Fruit fly (Drosophila melanogaster) whole organism, larva: ENCODE results near the gene CG31688.

Source experiments
- noc ChIP-seq: fragments of 200-800 bp; sonication (Bioruptor generic); optimal IDR thresholded peaks from 3 replicates; lab custom pipeline; 2019; ENCODE audit warnings: missing biosample characterization, mild to moderate bottlenecking, missing genetic modification characterization, moderate library complexity

The CG31688 gene

DNA sequence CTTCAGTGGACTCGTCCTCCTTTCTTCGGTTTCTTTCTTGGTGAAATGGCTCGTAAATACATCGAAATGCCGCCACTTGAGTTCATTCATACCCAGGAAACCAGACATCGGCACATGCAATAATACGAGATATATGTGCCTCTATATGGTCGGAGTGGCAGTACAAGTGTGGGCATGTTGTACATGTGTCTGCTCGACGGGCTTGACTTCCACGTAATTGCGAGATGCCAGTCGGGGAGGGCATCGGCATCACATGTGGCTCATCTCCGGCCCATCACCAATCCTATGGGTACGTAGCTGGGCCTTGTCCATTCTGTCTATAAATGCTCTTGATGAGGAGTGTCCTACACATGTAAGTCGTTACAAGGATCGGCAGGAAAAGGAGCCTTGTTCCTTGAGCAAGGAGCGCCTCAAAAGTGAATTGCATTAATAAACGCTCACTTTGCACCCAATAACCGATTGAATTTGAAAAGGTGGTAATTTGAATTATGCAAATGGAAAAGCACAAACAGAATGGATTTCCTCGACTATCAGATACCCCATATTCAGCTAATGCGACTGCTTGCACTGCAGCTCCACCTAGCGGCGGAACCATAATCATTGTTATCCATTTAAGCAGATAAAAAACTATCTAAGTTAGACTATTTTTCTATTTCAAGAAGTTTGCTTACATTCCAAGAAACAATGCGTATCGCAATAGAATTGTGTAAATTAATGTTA lies 55.3 kb downstream of the CG31688 start:
- TF ChIP-seq noc (tag; lab: Kevin White, UChicago): no peak

dm6 chr2L:20483603-20484002 lies 57.6 kb downstream of the CG31688 start:
- TF ChIP-seq noc (tag; lab: Kevin White, UChicago): no peak

DNA sequence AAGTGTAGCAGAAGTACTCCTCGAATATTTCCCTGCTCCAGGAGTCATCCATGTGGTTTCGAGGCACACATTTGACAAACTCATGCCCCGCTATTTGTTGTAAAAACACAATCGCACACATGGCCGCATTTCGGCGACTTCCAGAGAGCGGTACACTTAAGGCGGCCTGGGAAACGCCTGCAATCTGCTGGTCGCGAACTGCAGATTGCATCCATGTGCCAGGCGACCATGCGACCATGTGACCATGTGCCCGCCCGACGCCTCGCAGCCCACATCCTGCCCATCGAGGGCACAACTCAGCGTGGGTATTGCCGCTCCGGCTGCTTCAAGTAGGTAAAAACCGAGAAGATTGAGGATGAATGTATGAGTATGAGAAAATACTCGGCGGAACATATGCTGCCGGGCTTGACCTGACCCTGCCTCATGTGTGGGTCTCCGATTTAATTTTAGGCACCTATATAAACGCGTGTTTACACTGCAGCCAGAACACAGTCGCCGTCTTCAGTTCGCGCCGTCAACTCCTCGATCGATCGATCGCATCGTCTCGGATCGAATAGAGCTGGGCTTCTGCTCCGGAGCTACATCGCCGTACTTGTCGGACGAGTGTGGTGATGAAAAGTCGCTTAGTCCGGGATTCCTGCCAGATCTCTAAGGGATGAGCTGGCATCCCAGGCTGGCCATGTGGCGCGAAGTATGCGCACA lies 60.2 kb downstream of the CG31688 start:
- no peak for TF ChIP-seq noc (tag; lab: Kevin White, UChicago)

DNA sequence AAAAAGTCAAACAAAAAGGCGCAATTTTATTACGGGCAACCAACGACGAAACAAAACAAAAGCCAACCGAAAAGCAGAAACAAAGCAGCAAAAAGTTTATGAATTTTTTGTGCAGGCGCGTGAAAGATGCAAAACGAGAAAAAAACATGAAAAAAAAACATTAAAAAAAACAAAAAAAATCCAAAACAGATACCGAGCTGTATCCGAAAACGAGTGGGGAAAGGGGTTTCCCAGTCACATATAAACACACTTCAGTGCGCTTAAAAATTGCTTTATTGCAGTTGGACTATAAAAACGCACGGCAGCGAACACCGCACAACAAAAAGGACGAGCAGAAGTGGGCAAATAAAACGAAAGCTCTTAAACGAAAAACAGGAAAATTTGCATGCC lies 60.7 kb downstream of the CG31688 start:
- no peak for TF ChIP-seq noc (tag; lab: Kevin White, UChicago)

- no peak for TF ChIP-seq noc (tag; lab: Kevin White, UChicago)
Measured at dm6 chr2L:20487723-20488122, 61.7 kb downstream of the CG31688 start.

- TF ChIP-seq noc (tag; lab: Kevin White, UChicago): no peak
Measured at dm6 chr2L:20488128-20488527, 62.1 kb downstream of the CG31688 start.

DNA sequence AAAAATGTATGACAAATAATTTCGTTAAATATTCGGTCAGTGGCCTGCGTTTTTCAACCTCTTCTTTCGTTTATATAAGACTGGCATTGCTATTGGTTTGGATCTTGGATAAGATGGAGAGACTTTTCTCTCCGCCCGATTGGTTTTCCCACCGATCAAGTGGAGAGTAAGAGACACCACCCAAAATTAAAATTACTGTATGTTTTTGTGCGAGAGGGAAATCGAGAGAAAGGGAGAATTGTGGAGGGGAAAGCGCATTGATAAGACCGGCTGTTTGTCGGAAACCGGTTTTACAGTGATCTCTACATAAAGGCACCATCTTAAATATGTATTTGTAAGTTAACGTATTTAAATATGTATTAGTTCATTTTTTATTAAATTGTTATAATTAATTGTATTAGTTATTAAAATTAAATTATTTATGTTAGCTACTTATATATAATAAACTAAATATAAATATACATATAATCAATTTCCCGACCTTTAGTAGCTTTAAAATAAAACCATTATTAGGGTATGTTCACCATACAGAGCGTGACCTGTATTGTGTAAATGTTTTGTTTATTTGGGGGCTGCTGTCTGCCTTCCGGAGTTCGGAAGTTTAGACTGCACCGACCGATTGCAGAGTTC lies 68.5 kb downstream of the CG31688 start, which contains the start of gene CG34007:
Gene CG34007 (plus strand): TSS at position 608 of the 630 bp plus-strand sequence.
- TF ChIP-seq noc (tag; lab: Kevin White, UChicago): no peak
